Worm (Caenorhabditis elegans): ENCODE results near the gene lon-8.
"Not testable (repeated sequence)": the region's sequence is repeated elsewhere in the genome, so short reads cannot be mapped to it uniquely, and the experiment has no call there.

The lon-8 gene

DNA sequence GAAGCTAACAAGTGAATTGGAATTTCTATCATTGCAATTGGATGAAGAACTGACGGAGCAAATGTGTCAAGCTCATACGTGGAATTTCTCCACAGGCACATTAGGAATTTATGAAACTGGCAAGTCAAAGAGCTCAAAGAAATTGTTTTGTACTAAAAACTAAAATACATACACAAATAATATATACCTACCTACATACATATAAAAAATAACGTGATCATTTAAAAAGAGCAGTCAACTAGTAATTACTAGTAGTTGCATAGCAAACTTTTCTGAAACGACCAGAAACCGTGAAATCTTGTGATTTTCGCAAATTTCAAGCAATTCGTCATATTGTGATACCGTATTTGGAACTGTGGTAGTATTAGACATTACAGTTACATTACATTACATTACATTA, 12.9 kb upstream of the lon-8 start, which contains the start of gene srh-133:
TSS of gene srh-133 (minus strand) at position 101 of the 400 bp plus-strand sequence.
- no peak for TF ChIP-seq F44E2.7 (GFP tag; IDR thresholded peaks at IDR 0.05)
- no peak for TF ChIP-seq saeg-2 (GFP tag; IDR thresholded peaks at IDR 0.05)
- no peak for TF ChIP-seq F10B5.3 (tag; optimal IDR thresholded peaks at IDR 0.05)
- TF ChIP-seq daf-19 (GFP tag; conservative IDR thresholded peaks at IDR 0.05) = no peak
- TF ChIP-seq ama-1 (optimal IDR thresholded peaks at IDR 0.05) = no peak
- TF ChIP-seq nhr-11 (tag; optimal IDR thresholded peaks at IDR 0.05) = no peak
- TF ChIP-seq gei-8 (GFP tag; optimal IDR thresholded peaks at IDR 0.05) = no peak
- TF ChIP-seq nhr-42 (GFP tag; IDR thresholded peaks at IDR 0.05) = no peak
- no peak for TF ChIP-seq F26F4.8 (GFP tag; conservative IDR thresholded peaks at IDR 0.05)
- TF ChIP-seq ceh-82 (tag; optimal IDR thresholded peaks at IDR 0.05) = no peak
- TF ChIP-seq dmd-6 (GFP tag; IDR thresholded peaks at IDR 0.05) = no peak
- TF ChIP-seq ztf-11 (tag; optimal IDR thresholded peaks at IDR 0.05) = no peak
- TF ChIP-seq pha-4 (GFP tag; IDR thresholded peaks at IDR 0.05) = no peak
- TF ChIP-seq pha-4 (tag; optimal IDR thresholded peaks at IDR 0.05) = no peak
- no peak for TF ChIP-seq spr-3 (GFP tag; optimal IDR thresholded peaks at IDR 0.05)
- no peak for TF ChIP-seq ceh-62 (tag; optimal IDR thresholded peaks at IDR 0.05)
- no peak for TF ChIP-seq dmd-8 (GFP tag; IDR thresholded peaks at IDR 0.05)

DNA sequence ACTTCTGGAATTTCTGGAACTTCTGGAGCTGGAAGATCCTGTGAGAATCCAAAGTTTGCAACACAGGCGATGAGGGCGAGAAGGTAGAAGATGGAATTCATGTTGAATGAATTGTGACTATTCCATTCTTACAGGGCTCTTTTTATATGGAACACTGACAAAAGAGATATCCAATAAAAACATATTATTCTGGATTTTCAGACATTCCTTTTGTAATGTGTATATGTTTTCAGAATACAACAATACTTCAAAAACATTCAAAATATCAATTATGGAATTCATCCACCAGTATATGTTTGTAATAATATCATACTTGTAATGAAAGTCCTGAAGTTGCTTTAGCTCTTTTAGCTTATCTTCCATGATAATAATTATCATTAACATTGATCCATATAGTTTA, 9.6 kb upstream of the lon-8 start, which contains the start of gene Y59A8B.26:
TSS of gene Y59A8B.26 (minus strand) at position 101 of the 400 bp plus-strand sequence.
- not testable (repeated sequence) for TF ChIP-seq ceh-62, nhr-6, F10B5.3 (tag; optimal IDR thresholded peaks at IDR 0.05)

DNA sequence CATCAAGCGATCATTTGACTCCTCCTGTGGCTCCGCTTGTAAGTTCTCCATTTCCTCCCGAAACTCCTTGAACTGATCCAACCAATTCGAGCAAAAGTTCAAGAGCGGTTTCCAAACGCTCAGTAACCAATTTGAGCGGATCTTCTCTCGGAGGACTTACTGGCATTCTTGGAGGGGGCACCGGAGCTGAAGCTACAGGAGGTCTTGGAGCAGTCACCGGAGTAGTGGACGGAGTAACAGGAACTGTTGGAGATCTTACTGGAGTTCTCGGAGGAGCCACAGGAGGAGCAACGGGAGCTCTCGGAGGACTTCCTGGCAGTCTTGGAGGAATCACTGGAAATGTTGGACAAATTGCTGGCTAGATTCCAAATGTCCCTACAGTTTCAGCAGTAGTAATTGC, 7.5 kb upstream of the lon-8 start:
- TF ChIP-seq set-16 (GFP tag; IDR thresholded peaks at IDR 0.05) = peak; percentile 60
- TF ChIP-seq lin-1 (GFP tag; IDR thresholded peaks at IDR 0.05) = no peak
- no peak for TF ChIP-seq ama-1 (optimal IDR thresholded peaks at IDR 0.05)

DNA sequence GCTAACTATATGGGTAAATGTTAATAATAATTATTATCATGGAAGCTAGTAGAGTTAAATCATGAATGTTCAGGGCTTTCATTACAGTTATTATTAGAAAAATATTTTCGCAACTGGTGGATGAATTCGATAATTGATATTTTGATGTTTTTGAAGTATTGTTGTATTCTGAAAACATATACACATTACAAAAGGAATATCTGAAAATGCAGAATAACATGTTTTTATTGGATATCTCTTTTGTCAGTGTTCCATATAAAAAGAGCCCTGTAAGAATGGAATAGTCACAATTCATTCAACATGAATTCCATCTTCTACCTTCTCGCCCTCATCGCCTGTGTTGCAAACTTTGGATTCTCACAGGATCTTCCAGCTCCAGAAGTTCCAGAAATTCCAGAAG, 5.8 kb upstream of the lon-8 start, which contains the start of gene Y59A8B.19:
TSS of gene Y59A8B.19 (plus strand) at position 301 of the 400 bp plus-strand sequence.
- TF ChIP-seq dve-1 (tag; optimal IDR thresholded peaks at IDR 0.05; ENCODE audit: insufficient read depth); fkh-10 (GFP tag; optimal IDR thresholded peaks at IDR 0.05); rbr-2 (tag; optimal IDR thresholded peaks at IDR 0.05): not testable (repeated sequence)

DNA sequence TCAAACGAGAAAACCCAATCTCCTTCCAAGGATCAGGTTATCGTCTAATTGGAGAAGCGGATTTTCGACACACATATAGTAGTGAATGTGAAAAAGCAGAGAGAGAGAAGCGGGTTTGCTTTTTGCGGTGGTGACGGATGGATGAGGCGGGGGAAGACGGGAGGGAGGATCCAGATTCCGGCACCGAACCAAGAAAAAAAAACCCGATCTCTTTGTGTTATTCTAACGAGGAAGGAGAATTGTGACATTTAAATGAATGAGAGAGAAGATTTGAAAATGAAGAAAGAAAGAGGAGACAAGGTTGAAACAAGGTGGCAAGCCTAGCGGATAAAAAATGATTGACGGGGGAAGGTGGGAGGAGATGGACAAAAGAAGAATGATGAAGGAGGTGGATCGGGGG, 2.7 kb upstream of the lon-8 start:
- TF ChIP-seq ztf-7 (tag; optimal IDR thresholded peaks at IDR 0.05) = no peak
- peak; percentile 28 for TF ChIP-seq hlh-11 (tag; optimal IDR thresholded peaks at IDR 0.05)
- peak; percentile 26 for TF ChIP-seq nhr-48 (tag; optimal IDR thresholded peaks at IDR 0.05)

DNA sequence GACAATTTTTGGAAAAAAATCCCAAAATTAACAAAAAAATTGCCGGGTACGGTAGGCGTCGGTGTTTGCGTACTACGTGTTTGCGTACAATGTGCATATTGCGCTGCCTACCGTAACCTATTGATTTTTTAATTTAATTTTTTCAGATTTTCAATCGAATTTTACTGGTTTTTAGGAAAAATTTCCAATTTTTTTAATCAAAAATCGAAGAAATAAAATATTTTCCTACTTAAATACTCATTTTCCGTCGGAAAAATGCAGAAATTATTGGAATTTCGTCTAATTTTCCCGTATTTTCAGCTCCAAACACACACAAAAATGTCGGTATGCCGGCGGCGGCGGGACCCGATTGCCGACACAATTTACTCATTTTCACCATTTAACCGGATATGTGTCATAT, 15.2 kb downstream of the lon-8 start, which contains the start of gene Y59A8B.21:
TSS of gene Y59A8B.21 (plus strand) at position 301 of the 400 bp plus-strand sequence.
- TF ChIP-seq lsy-2 (tag; optimal IDR thresholded peaks at IDR 0.05) = peak in 1 of 2 experiments; percentile 15
- TF ChIP-seq saeg-2 (GFP tag; IDR thresholded peaks at IDR 0.05) = no peak

DNA sequence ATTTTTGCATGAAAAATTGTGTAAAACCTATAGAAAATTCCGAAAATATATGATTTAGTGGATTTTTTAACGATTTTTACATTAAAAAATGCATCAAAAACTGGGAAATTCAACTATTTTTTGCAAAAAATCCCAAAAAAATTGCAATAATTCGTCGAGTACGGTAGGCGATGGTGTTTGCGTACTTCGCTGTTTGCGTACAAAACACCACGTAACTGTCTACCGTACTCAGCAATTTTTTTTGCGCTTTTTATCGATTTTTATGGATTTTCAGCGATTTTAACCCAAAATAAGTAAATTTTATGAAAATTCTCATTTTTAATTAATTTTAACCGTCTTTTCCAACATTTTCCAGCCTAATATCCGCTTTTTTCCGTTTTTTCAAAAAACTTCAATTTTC, 18.2 kb downstream of the lon-8 start:
- TF ChIP-seq lsy-2 (tag; optimal IDR thresholded peaks at IDR 0.05) (peak in 1 of 2 experiments; percentile 64), unc-62 (GFP tag; optimal IDR thresholded peaks at IDR 0.05 in 1 of 2) (peak in 1 of 2 experiments; percentile 41), unc-62 (tag; optimal IDR thresholded peaks at IDR 0.05) (no peak), zip-11 (GFP tag; IDR thresholded peaks at IDR 0.05) (no peak)
